Worm (Caenorhabditis elegans): ENCODE data around the gene C25F6.6.

The C25F6.6 gene

DNA sequence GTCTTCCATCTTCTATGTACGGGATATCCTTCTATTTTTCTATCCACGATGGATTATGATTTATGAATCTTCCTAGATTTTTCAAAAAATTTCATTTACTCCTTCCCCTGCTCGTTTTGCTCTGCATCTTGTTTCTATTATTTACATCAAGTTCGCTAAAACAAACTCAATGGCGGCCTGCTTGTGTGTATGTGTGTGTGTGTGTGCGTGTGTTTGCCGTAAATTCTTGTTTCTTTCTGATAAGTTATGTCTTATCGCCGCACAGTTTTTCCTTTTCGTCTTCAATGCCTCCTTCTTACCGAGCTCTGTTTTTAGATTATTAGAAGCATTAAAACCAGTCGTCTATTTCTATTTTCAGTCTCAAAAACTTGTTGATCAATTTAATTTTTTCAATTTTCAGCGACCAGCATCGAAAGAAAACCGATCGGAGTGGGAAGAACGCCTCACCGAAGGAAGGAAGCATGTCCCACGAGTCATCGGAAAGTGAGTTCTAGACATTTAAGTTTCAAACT, 28.7 kb upstream of the C25F6.6 start, which contains the start of gene dlg-1:
TSS of gene dlg-1 (plus strand) at position 401 of the 512 bp plus-strand sequence.
- TF ChIP-seq elt-3 (tag; optimal IDR thresholded peaks at IDR 0.05): no peak
- no peak for TF ChIP-seq mml-1 (tag; optimal IDR thresholded peaks at IDR 0.05)
- peak; percentile 69 for TF ChIP-seq elt-2 (tag; optimal IDR thresholded peaks at IDR 0.05)
- TF ChIP-seq pha-4 (tag; optimal IDR thresholded peaks at IDR 0.05): peak; percentile 73

DNA sequence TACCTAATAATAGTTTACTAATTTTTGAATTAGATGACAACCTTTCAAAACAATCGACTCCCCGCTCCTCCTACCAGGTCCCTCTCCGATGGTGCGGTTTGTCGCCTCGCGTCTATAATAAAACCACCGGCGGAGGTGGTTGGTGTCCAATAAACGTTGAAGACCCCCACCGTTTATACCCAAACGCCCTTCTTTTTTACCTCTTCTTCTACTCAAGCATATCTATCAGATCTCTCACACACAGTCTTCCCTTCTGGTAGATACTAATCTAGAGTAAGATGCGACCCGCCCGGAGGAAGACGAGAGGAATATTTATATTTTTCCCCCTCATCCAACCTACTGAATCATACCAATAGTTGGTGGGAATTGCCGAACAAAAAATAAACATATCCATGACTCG, 28.3 kb upstream of the C25F6.6 start:
- TF ChIP-seq pha-4 (tag; optimal IDR thresholded peaks at IDR 0.05) (no peak), egl-5 (tag; optimal IDR thresholded peaks at IDR 0.05) (no peak), tbx-2 (tag; optimal IDR thresholded peaks at IDR 0.05) (no peak), mml-1 (tag; optimal IDR thresholded peaks at IDR 0.05) (no peak), ztf-4 (tag; optimal IDR thresholded peaks at IDR 0.05) (no peak), pqm-1 (tag; optimal IDR thresholded peaks at IDR 0.05) (no peak), nhr-11 (tag; optimal IDR thresholded peaks at IDR 0.05) (no peak), elt-2 (tag; optimal IDR thresholded peaks at IDR 0.05) (no peak), ztf-11 (tag; optimal IDR thresholded peaks at IDR 0.05) (no peak), skn-1 (tag; optimal IDR thresholded peaks at IDR 0.05) (no peak), ceh-16 (tag; optimal IDR thresholded peaks at IDR 0.05) (no peak), mdl-1 (tag; optimal IDR thresholded peaks at IDR 0.05) (no peak), nhr-23 (tag; optimal IDR thresholded peaks at IDR 0.05) (peak; percentile 4), elt-1 (tag; optimal IDR thresholded peaks at IDR 0.05) (peak; percentile 79), nhr-76 (tag; optimal IDR thresholded peaks at IDR 0.05) (no peak)

DNA sequence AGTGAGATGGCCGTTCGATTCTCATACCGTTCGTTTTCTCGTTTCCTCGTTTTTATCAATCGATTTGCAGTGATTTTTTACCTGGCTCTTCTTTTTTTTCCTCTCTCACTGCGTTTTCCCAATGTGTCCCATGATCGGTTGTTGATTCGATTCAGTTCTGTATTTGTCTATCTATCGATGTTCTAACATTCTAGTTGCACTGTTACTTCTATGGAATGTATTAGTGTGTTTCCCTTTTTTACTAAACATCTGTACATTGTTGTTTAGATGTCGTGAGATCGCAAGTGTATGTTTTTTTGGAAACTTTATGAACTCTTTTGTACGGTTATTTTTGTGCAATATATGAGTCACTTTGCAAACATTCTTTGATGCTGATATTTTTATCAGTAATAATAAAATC, 27.0 kb upstream of the C25F6.6 start:
- TF ChIP-seq pqm-1 (tag; optimal IDR thresholded peaks at IDR 0.05) (peak; percentile 37), nhr-76 (tag; optimal IDR thresholded peaks at IDR 0.05) (no peak), fos-1 (tag; optimal IDR thresholded peaks at IDR 0.05) (no peak), pha-4 (tag; optimal IDR thresholded peaks at IDR 0.05) (peak; percentile 60), elt-2 (tag; optimal IDR thresholded peaks at IDR 0.05) (peak; percentile 20), unc-62 (GFP tag; optimal IDR thresholded peaks at IDR 0.05) (no peak)

DNA sequence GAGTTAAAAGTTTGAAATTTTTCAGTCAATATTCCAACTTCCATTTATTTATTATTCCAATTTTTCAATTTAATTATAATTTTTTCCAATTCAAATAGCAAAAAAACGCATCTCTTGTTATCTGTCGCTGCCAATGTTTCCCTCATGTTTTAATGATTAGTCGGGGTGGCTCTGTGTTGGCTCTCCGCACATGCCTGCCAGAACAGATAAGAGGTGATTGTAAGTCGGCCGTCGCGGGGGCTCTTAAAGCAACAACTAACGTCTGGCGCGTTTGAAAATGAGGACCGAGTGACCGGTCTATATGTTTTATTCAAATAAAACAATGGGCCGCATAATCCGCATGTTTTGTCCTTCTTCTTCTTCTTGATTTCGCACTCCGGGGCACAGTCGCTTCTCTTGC, 25.7 kb upstream of the C25F6.6 start:
- no peak for TF ChIP-seq nhr-76 (tag; optimal IDR thresholded peaks at IDR 0.05)
- TF ChIP-seq ZK546.5 (tag; optimal IDR thresholded peaks at IDR 0.05): no peak
- no peak for TF ChIP-seq elt-1 (tag; optimal IDR thresholded peaks at IDR 0.05)
- no peak for TF ChIP-seq ztf-4 (tag; optimal IDR thresholded peaks at IDR 0.05)
- no peak for TF ChIP-seq jun-1 (tag; optimal IDR thresholded peaks at IDR 0.05)
- no peak for TF ChIP-seq aly-2 (tag; optimal IDR thresholded peaks at IDR 0.05)
- no peak for TF ChIP-seq nhr-12 (tag; optimal IDR thresholded peaks at IDR 0.05)
- TF ChIP-seq ceh-28 (tag; optimal IDR thresholded peaks at IDR 0.05): no peak
- no peak for TF ChIP-seq hmg-11 (tag; optimal IDR thresholded peaks at IDR 0.05)
- no peak for TF ChIP-seq ceh-9 (tag; optimal IDR thresholded peaks at IDR 0.05)
- no peak for TF ChIP-seq lin-15B (tag; optimal IDR thresholded peaks at IDR 0.05)
- peak; percentile 38 for TF ChIP-seq pqm-1 (tag; optimal IDR thresholded peaks at IDR 0.05)
- TF ChIP-seq nfya-1 (tag; optimal IDR thresholded peaks at IDR 0.05; ENCODE audit: insufficient read depth): peak; percentile 6
- TF ChIP-seq egl-27 (tag; optimal IDR thresholded peaks at IDR 0.05): no peak
- no peak for TF ChIP-seq snpc-4 (tag; optimal IDR thresholded peaks at IDR 0.05)
- TF ChIP-seq elt-2 (tag; optimal IDR thresholded peaks at IDR 0.05): peak; percentile 73
- TF ChIP-seq nhr-28 (tag; optimal IDR thresholded peaks at IDR 0.05): no peak
- no peak for TF ChIP-seq ztf-11 (tag; optimal IDR thresholded peaks at IDR 0.05)

DNA sequence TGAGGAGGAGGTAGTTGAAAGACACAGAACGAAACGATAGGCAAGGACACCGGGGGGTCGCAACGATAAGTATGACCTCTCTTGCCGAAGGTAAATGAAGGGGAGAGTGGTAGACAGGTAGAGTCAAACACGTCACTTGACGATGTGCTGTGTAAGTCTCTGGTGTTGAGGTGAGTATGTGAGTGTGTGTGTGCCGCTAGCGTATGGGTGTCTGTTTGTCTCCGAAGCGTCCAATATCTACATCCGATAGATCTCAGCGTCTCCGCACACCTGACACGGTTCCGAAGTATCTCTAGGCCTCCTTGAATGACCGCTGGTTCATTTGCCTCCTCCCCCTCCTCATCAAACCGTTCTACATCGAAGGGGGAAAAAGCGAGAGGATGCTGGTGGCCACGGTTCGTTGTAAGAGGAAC, 24.5 kb upstream of the C25F6.6 start:
- TF ChIP-seq daf-12 (tag; optimal IDR thresholded peaks at IDR 0.05) (no peak), ama-1 (optimal IDR thresholded peaks at IDR 0.05) (no peak), unc-39 (tag; optimal IDR thresholded peaks at IDR 0.05) (no peak), lin-15B (tag; optimal IDR thresholded peaks at IDR 0.05) (peak; percentile 16), nhr-25 (tag; optimal IDR thresholded peaks at IDR 0.05) (peak; percentile 99), ceh-9 (tag; optimal IDR thresholded peaks at IDR 0.05) (no peak), egl-27 (tag; optimal IDR thresholded peaks at IDR 0.05) (peak; percentile 47), lsy-12 (tag; optimal IDR thresholded peaks at IDR 0.05) (peak; percentile 7), nhr-12 (tag; optimal IDR thresholded peaks at IDR 0.05) (no peak), elt-1 (tag; optimal IDR thresholded peaks at IDR 0.05) (peak; percentile 9), elt-2 (tag; optimal IDR thresholded peaks at IDR 0.05) (peak; percentile 67), egl-5 (tag; optimal IDR thresholded peaks at IDR 0.05) (no peak), ztf-4 (tag; optimal IDR thresholded peaks at IDR 0.05) (no peak), zag-1 (tag; optimal IDR thresholded peaks at IDR 0.05) (no peak), ceh-28 (tag; optimal IDR thresholded peaks at IDR 0.05) (peak; percentile 65), lin-39 (tag; optimal IDR thresholded peaks at IDR 0.05) (peak; percentile 55), sea-2 (GFP tag; optimal IDR thresholded peaks at IDR 0.05) (no peak), nhr-76 (tag; optimal IDR thresholded peaks at IDR 0.05) (no peak), nhr-77 (tag; optimal IDR thresholded peaks at IDR 0.05) (no peak), fkh-2 (tag; optimal IDR thresholded peaks at IDR 0.05) (no peak), nhr-23 (tag; optimal IDR thresholded peaks at IDR 0.05) (peak; percentile 74), unc-62 (GFP tag; optimal IDR thresholded peaks at IDR 0.05) (no peak), mdl-1 (tag; optimal IDR thresholded peaks at IDR 0.05) (no peak), fos-1 (tag; optimal IDR thresholded peaks at IDR 0.05) (no peak), R02D3.7 (tag; optimal IDR thresholded peaks at IDR 0.05) (no peak), pha-4 (tag; optimal IDR thresholded peaks at IDR 0.05) (peak; percentile 82), eor-1 (tag; optimal IDR thresholded peaks at IDR 0.05) (no peak), ztf-11 (tag; optimal IDR thresholded peaks at IDR 0.05) (no peak), nhr-237 (tag; optimal IDR thresholded peaks at IDR 0.05) (no peak)
